Worm (Caenorhabditis elegans) whole organism, L4/young adult: Measurements from ENCODE around the gene Y62F5A.10.

ENCODE experiments used
- dao-5 ChIP-seq: sonication (generic microtip); optimal IDR thresholded peaks from 2 replicates; lab custom pipeline; 2016; ENCODE audit warnings: missing genotype, missing genetic modification characterization, moderate library complexity, missing compliant biosample characterization
- him-1 ChIP-seq: sonication (generic microtip); optimal IDR thresholded peaks from 2 replicates; lab custom pipeline; 2016; ENCODE audit warnings: missing genotype, missing genetic modification reagents, missing genetic modification characterization, missing compliant biosample characterization

ce11 chrII:11501956-11502355, 19.4 kb upstream of the Y62F5A.10 start:
- TF ChIP-seq dao-5 (tag; lab: Kevin White, UChicago) (no peak), him-1 (tag; lab: Kevin White, UChicago) (no peak)
